Worm (Caenorhabditis elegans) whole organism, L1 larva: ENCODE results near the gene polk-1.
A peak's percentile ranks its signal among the peaks of the same experiment; 100 is the strongest.

Experiments used
- C04F5.9 ChIP-seq: sonication (generic microtip); optimal IDR thresholded peaks from 2 replicates; lab custom pipeline; 2016; ENCODE audit warnings: missing genetic modification characterization, missing compliant biosample characterization
- C16A3.4 ChIP-seq: fragments of 150-350 bp; optimal IDR thresholded peaks from 2 replicates; lab custom pipeline; 2014; ENCODE audit warnings: missing biosample characterization, missing genetic modification characterization
- C34B4.2 ChIP-seq: sonication (generic microtip); optimal IDR thresholded peaks from 2 replicates; lab custom pipeline; 2017; ENCODE audit warnings: mild to moderate bottlenecking, missing genetic modification characterization, missing compliant biosample characterization
- F16B12.6 ChIP-seq: fragments of 150-350 bp; optimal IDR thresholded peaks from 2 replicates; lab custom pipeline; 2014; ENCODE audit warnings: missing biosample characterization, missing genetic modification characterization
- Y116A8C.19 ChIP-seq: sonication (generic microtip); optimal IDR thresholded peaks from 2 replicates; lab custom pipeline; 2016; ENCODE audit warnings: missing compliant biosample characterization, missing genetic modification characterization, borderline replicate concordance
- aha-1 ChIP-seq: fragments of 150-350 bp; optimal IDR thresholded peaks from 2 replicates; lab custom pipeline; 2014; ENCODE audit warnings: missing biosample characterization, missing genetic modification characterization
- ama-1 ChIP-seq: fragments of 150-350 bp; optimal IDR thresholded peaks from 2 replicates; lab custom pipeline; 2014
- blmp-1 ChIP-seq: fragments of 150-350 bp; optimal IDR thresholded peaks from 2 replicates; lab custom pipeline; 2014; ENCODE audit warnings: missing biosample characterization, missing genetic modification characterization
- ceh-63 ChIP-seq: fragments of 200-800 bp; sonication (Bioruptor generic); optimal IDR thresholded peaks from 2 replicates; lab custom pipeline; 2018; ENCODE audit warnings: mild to moderate bottlenecking, missing genetic modification characterization, missing compliant biosample characterization
- ceh-8 ChIP-seq: fragments of 200-800 bp; sonication (Bioruptor generic); optimal IDR thresholded peaks from 2 replicates; lab custom pipeline; 2018; ENCODE audit warnings: mild to moderate bottlenecking, missing genetic modification characterization, moderate library complexity, missing compliant biosample characterization
- ceh-82 ChIP-seq, 3 experiments: fragments of 150-350 bp in 1 of 3; sonication (generic microtip) in 2 of 3; optimal IDR thresholded peaks; 2 replicates each; lab custom pipeline; 2014 to 2017; ENCODE audit warnings: missing biosample characterization in 3 of 3, missing genetic modification characterization in 3 of 3
- ceh-88 ChIP-seq: fragments of 200-800 bp; sonication (Bioruptor generic); IDR thresholded peaks from 2 replicates; pipeline ENCODE4 v1.3.6; 2022; ENCODE audit warnings: missing genetic modification characterization, missing compliant biosample characterization
- ceh-90 ChIP-seq: sonication (generic microtip); optimal IDR thresholded peaks from 2 replicates; lab custom pipeline; 2016; ENCODE audit warnings: missing genetic modification characterization, missing compliant biosample characterization
- dpl-1 ChIP-seq, 3 experiments: fragments of 150-350 bp in 2 of 3; sonication (generic microtip) in 1 of 3; optimal IDR thresholded peaks; 2 replicates each; lab custom pipeline; 2014 to 2017; ENCODE audit warnings: missing biosample characterization in 3 of 3, missing genetic modification characterization in 3 of 3, missing genetic modification reagents in 3 of 3
- efl-1 ChIP-seq, 4 experiments: fragments of 150-350 bp; optimal IDR thresholded peaks in 3 of 4; peaks in 1 of 4; 1 replicate in 1 of 4; 2 replicates in 3 of 4; lab custom pipeline; 2014; ENCODE audit warnings: missing biosample characterization in 2 of 4, missing genetic modification characterization in 2 of 4, missing genetic modification reagents in 2 of 4
- elt-2 ChIP-seq: sonication (generic microtip); optimal IDR thresholded peaks from 2 replicates; lab custom pipeline; 2016; ENCODE audit warnings: missing genetic modification characterization, mild to moderate bottlenecking, inconsistent platforms, missing compliant biosample characterization, missing genetic modification reagents
- elt-3 ChIP-seq, 6 experiments: fragments of 150-350 bp in 1 of 6; sonication (generic microtip); optimal IDR thresholded peaks; 2 replicates each; lab custom pipeline; 2017 to 2018; ENCODE audit warnings: missing biosample characterization in 6 of 6, missing genetic modification characterization in 6 of 6, inconsistent platforms in 1 of 6
- fkh-10 ChIP-seq: sonication (generic microtip); optimal IDR thresholded peaks from 2 replicates; lab custom pipeline; 2017; ENCODE audit warnings: missing biosample characterization, missing genetic modification reagents, missing genetic modification characterization
- fos-1 ChIP-seq: fragments of 150-350 bp; optimal IDR thresholded peaks from 2 replicates; lab custom pipeline; 2014; ENCODE audit warnings: missing biosample characterization, missing genetic modification characterization
- hlh-17 ChIP-seq: fragments of 200-800 bp; sonication (Bioruptor generic); optimal IDR thresholded peaks from 2 replicates; lab custom pipeline; 2018; ENCODE audit warnings: missing genetic modification characterization, mild to moderate bottlenecking, missing compliant biosample characterization, moderate library complexity, borderline replicate concordance
- hpl-2 ChIP-seq: fragments of 150-350 bp; optimal IDR thresholded peaks from 2 replicates; lab custom pipeline; 2014; ENCODE audit warnings: missing biosample characterization, missing genetic modification reagents, missing genetic modification characterization
- irx-1 ChIP-seq: sonication (generic microtip); optimal IDR thresholded peaks from 2 replicates; lab custom pipeline; 2016; ENCODE audit warnings: missing genetic modification characterization, missing compliant biosample characterization
- lin-14 ChIP-seq: fragments of 200-800 bp; sonication (Bioruptor generic); optimal IDR thresholded peaks from 2 replicates; lab custom pipeline; 2018; ENCODE audit warnings: mild to moderate bottlenecking, missing genetic modification characterization, moderate library complexity, missing compliant biosample characterization
- lin-35 ChIP-seq, 2 experiments: fragments of 150-350 bp; optimal IDR thresholded peaks; 2 replicates each; lab custom pipeline; 2014; ENCODE audit warnings: missing biosample characterization in 2 of 2, missing genetic modification characterization in 2 of 2, missing genetic modification reagents in 2 of 2
- lsy-2 ChIP-seq, 2 experiments: fragments of 150-350 bp; optimal IDR thresholded peaks; 2 replicates each; lab custom pipeline; 2014; ENCODE audit warnings: missing biosample characterization in 2 of 2, missing genetic modification characterization in 2 of 2
- mep-1 ChIP-seq: fragments of 150-350 bp; optimal IDR thresholded peaks from 2 replicates; lab custom pipeline; 2014; ENCODE audit warnings: missing biosample characterization, missing genetic modification characterization
- nhr-11 ChIP-seq: fragments of 150-350 bp; optimal IDR thresholded peaks from 2 replicates; lab custom pipeline; 2014; ENCODE audit warnings: missing biosample characterization, missing genetic modification characterization
- nhr-237 ChIP-seq: fragments of 150-350 bp; optimal IDR thresholded peaks from 2 replicates; lab custom pipeline; 2014; ENCODE audit warnings: missing biosample characterization, missing genetic modification characterization
- nhr-28 ChIP-seq: fragments of 150-350 bp; optimal IDR thresholded peaks from 2 replicates; lab custom pipeline; 2014; ENCODE audit warnings: missing biosample characterization, missing genetic modification characterization
- nhr-47 ChIP-seq: sonication (generic microtip); optimal IDR thresholded peaks from 2 replicates; lab custom pipeline; 2016; ENCODE audit warnings: mild to moderate bottlenecking, missing genetic modification characterization, moderate library complexity, missing compliant biosample characterization
- nhr-71 ChIP-seq: sonication (generic microtip); optimal IDR thresholded peaks from 2 replicates; lab custom pipeline; 2016; ENCODE audit warnings: mild to moderate bottlenecking, missing genetic modification characterization, moderate library complexity, missing compliant biosample characterization
- nhr-76 ChIP-seq: sonication (generic microtip); optimal IDR thresholded peaks from 2 replicates; lab custom pipeline; 2017; ENCODE audit warnings: missing biosample characterization, missing genetic modification characterization
- nhr-77 ChIP-seq: fragments of 150-350 bp; optimal IDR thresholded peaks from 2 replicates; lab custom pipeline; 2014; ENCODE audit warnings: missing biosample characterization, missing genetic modification characterization
- nhr-84 ChIP-seq: sonication (generic microtip); optimal IDR thresholded peaks from 2 replicates; lab custom pipeline; 2017; ENCODE audit warnings: missing biosample characterization, missing genetic modification characterization
- nhr-85 ChIP-seq: sonication (generic microtip); peaks from one replicate; lab custom pipeline; 2016; ENCODE audit warnings: missing genetic modification characterization, inconsistent platforms, missing compliant biosample characterization
- pag-3 ChIP-seq: sonication (generic microtip); optimal IDR thresholded peaks from 2 replicates; lab custom pipeline; 2017; ENCODE audit warnings: missing genetic modification characterization, mild to moderate bottlenecking, missing compliant biosample characterization, antibody characterized with exemption, borderline replicate concordance; ENCODE audit not compliant: insufficient read depth
- pax-3 ChIP-seq: fragments of 200-800 bp; sonication (Bioruptor generic); optimal IDR thresholded peaks from 2 replicates; lab custom pipeline; 2018; ENCODE audit warnings: mild to moderate bottlenecking, missing genetic modification characterization, moderate library complexity, missing compliant biosample characterization
- pqm-1 ChIP-seq: sonication (generic microtip); optimal IDR thresholded peaks from 3 replicates; lab custom pipeline; 2017; ENCODE audit warnings: missing biosample characterization, missing genetic modification characterization
- skn-1 ChIP-seq: fragments of 150-350 bp; optimal IDR thresholded peaks from 2 replicates; lab custom pipeline; 2014; ENCODE audit warnings: missing biosample characterization, missing genetic modification characterization
- snpc-4 ChIP-seq: fragments of 150-350 bp; optimal IDR thresholded peaks from 2 replicates; lab custom pipeline; 2014; ENCODE audit warnings: missing biosample characterization, missing genetic modification characterization
- sox-4 ChIP-seq: sonication (generic microtip); optimal IDR thresholded peaks from 2 replicates; lab custom pipeline; 2016; ENCODE audit warnings: missing genetic modification characterization, missing compliant biosample characterization
- sup-37 ChIP-seq: fragments of 200-800 bp; sonication (Bioruptor generic); optimal IDR thresholded peaks from 2 replicates; lab custom pipeline; 2018; ENCODE audit warnings: mild to moderate bottlenecking, missing genetic modification characterization, missing compliant biosample characterization
- tbx-2 ChIP-seq: sonication (generic microtip); optimal IDR thresholded peaks from 2 replicates; lab custom pipeline; 2016; ENCODE audit warnings: missing genetic modification characterization, missing compliant biosample characterization
- unc-130 ChIP-seq: fragments of 150-350 bp; optimal IDR thresholded peaks from 2 replicates; lab custom pipeline; 2017; ENCODE audit warnings: missing biosample characterization, missing genetic modification characterization, inconsistent platforms
- unc-30 ChIP-seq: sonication (generic microtip); optimal IDR thresholded peaks from 2 replicates; lab custom pipeline; 2017; ENCODE audit warnings: missing biosample characterization, missing genetic modification characterization
- unc-62 ChIP-seq: fragments of 150-350 bp; optimal IDR thresholded peaks from 2 replicates; lab custom pipeline; 2014; ENCODE audit warnings: missing biosample characterization, missing genetic modification reagents, missing genetic modification characterization
- unc-86 ChIP-seq: sonication (generic microtip); optimal IDR thresholded peaks from 2 replicates; lab custom pipeline; 2016; ENCODE audit warnings: missing genetic modification characterization, missing compliant biosample characterization
- zag-1 ChIP-seq: fragments of 150-350 bp; optimal IDR thresholded peaks from 2 replicates; lab custom pipeline; 2014; ENCODE audit warnings: missing biosample characterization, missing genetic modification characterization
- ztf-4 ChIP-seq: fragments of 150-350 bp; optimal IDR thresholded peaks from 2 replicates; lab custom pipeline; 2014; ENCODE audit warnings: missing biosample characterization, missing genetic modification characterization

polk-1 gene

DNA sequence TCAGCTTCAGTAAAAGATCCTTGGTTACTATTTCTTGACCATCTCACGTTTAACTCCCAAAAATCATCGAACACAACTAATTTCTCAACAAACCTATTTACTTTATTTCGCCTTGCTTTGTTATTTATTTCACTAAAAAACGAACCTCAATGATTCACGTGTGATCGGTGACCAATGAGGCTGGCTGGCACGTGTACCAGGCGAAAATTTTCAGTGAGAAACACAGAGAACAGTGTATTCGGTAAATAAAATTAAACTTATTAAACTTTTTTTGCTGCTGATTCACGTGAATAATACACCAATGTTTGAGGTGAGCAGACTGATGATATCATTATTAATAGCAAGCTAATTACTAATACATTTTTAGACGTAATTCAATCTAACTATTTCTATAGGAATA, 27.0 kb upstream of the polk-1 start (continued):
- TF ChIP-seq elt-3 (tag; optimal IDR thresholded peaks at IDR 0.05; lab: Kevin White, UChicago) (peak in 1 of 6 experiments; percentile 38), blmp-1 (tag; lab: Kevin White, UChicago) (no peak), sup-37 (no peak), ceh-8 (GFP tag; lab: Kevin White, UChicago) (peak; percentile 56), efl-1 (optimal IDR thresholded peaks at IDR 0.05; lab: Kevin White, UChicago) (no peak), efl-1 (GFP tag; optimal IDR thresholded peaks at IDR 0.05 in 1 of 2; lab: Kevin White, UChicago) (peak in 1 of 2 experiments; percentile 22), nhr-85 (tag; lab: Kevin White, UChicago) (peak; percentile 73), unc-30 (tag; lab: Kevin White, UChicago) (no peak), nhr-76 (tag; lab: Kevin White, UChicago) (no peak), lsy-2 (tag; optimal IDR thresholded peaks at IDR 0.05; lab: Kevin White, UChicago) (no peak), unc-86 (no peak), ceh-88 (GFP tag; lab: Robert Waterston, UW) (no peak), dpl-1 (GFP tag; optimal IDR thresholded peaks at IDR 0.05; lab: Kevin White, UChicago) (no peak), aha-1 (tag; lab: Kevin White, UChicago) (no peak)

DNA sequence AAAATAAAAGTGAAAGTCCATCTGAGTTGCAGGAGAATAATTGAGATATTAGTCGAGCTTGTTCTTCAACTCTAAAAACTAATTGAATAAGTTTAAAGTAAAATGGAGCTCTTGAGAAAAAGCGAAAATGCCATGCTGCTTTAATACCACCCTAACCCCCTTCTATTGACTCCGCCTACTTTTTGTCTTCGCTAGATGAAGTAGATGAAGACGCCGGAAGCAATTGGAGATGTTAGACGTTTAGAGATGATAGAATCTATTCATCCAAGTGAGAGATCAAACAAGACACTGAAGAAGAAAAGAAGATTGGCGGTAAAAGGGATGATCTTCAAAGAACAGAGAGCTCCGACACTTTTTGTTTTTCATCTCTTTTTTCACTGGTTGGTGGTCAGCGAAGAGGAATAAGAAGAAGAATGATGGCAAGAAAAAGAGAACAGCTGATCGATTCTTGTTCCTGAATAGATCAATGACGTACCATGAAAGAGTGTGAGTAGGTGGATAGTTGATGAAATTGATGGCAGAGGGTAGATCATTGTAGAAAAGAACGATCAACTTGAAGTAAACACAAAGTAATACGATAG, 26.1 kb upstream of the polk-1 start:
- TF ChIP-seq pax-3 (tag; lab: Kevin White, UChicago) (no peak), C34B4.2 (no peak), zag-1 (tag; lab: Kevin White, UChicago) (no peak), nhr-84 (no peak), nhr-28 (tag; lab: Kevin White, UChicago) (no peak), ztf-4 (tag; lab: Kevin White, UChicago) (no peak), elt-2 (no peak), unc-30 (tag; lab: Kevin White, UChicago) (no peak), irx-1 (tag; lab: Kevin White, UChicago) (no peak), elt-3 (tag; optimal IDR thresholded peaks at IDR 0.05; lab: Kevin White, UChicago) (peak in 1 of 6 experiments; percentile 24), nhr-77 (tag; lab: Kevin White, UChicago) (no peak), F16B12.6 (tag; lab: Kevin White, UChicago) (no peak), mep-1 (peak; percentile 6), C16A3.4 (tag; lab: Kevin White, UChicago) (no peak), tbx-2 (no peak), fos-1 (tag; lab: Kevin White, UChicago) (no peak), nhr-11 (tag; lab: Kevin White, UChicago) (no peak), blmp-1 (tag; lab: Kevin White, UChicago) (peak; percentile 83), hpl-2 (GFP tag; lab: Kevin White, UChicago) (no peak), ama-1 (no peak), nhr-76 (tag; lab: Kevin White, UChicago) (no peak), snpc-4 (no peak), lin-35 (GFP tag; optimal IDR thresholded peaks at IDR 0.05; lab: Kevin White, UChicago) (no peak), Y116A8C.19 (tag; lab: Kevin White, UChicago) (no peak), nhr-71 (peak; percentile 45), ceh-90 (tag; lab: Kevin White, UChicago) (no peak), nhr-47 (tag; lab: Kevin White, UChicago) (no peak), lin-14 (peak; percentile 37), fkh-10 (no peak), ceh-82 (tag; optimal IDR thresholded peaks at IDR 0.05; lab: Kevin White, UChicago) (no peak), lsy-2 (tag; optimal IDR thresholded peaks at IDR 0.05; lab: Kevin White, UChicago) (no peak), unc-62 (GFP tag; lab: Kevin White, UChicago) (no peak), nhr-237 (tag; lab: Kevin White, UChicago) (no peak), pqm-1 (no peak), ceh-63 (no peak), C04F5.9 (tag; lab: Kevin White, UChicago) (no peak), unc-130 (tag; lab: Kevin White, UChicago) (peak; percentile 2), skn-1 (tag; lab: Kevin White, UChicago) (no peak), hlh-17 (GFP tag; lab: Kevin White, UChicago) (no peak), nhr-85 (tag; lab: Kevin White, UChicago) (peak; percentile 87), aha-1 (tag; lab: Kevin White, UChicago) (no peak), sox-4 (tag; lab: Kevin White, UChicago) (no peak), efl-1 (optimal IDR thresholded peaks at IDR 0.05; lab: Kevin White, UChicago) (no peak), efl-1 (GFP tag; optimal IDR thresholded peaks at IDR 0.05 in 1 of 2; lab: Kevin White, UChicago) (peak in 1 of 2 experiments; percentile 30), ceh-88 (GFP tag; lab: Robert Waterston, UW) (no peak), dpl-1 (GFP tag; optimal IDR thresholded peaks at IDR 0.05; lab: Kevin White, UChicago) (peak in 1 of 3 experiments; percentile 25), pag-3 (tag; lab: Kevin White, UChicago) (peak; percentile 11)
